Fruit fly (Drosophila melanogaster) whole organism, embryonic: ENCODE data around the gene Tpr2.

Source experiments
- ATbp ChIP-seq: fragments of 200-800 bp; sonication (Bioruptor generic); optimal IDR thresholded peaks from 2 replicates; lab custom pipeline; 2017; ENCODE audit warnings: missing biosample characterization, mild to moderate bottlenecking, missing genetic modification characterization, missing genetic modification reagents
- Adf1 ChIP-seq: fragments of 200-800 bp; sonication (Bioruptor generic); IDR thresholded peaks from 2 replicates; pipeline ENCODE4 v1.3.6; 2022; ENCODE audit warnings: missing biosample characterization, missing genetic modification characterization
- Atf6 ChIP-seq: fragments of 200-800 bp; sonication (Bioruptor generic); IDR thresholded peaks from 2 replicates; pipeline ENCODE4 v1.3.6; 2022; ENCODE audit warnings: missing biosample characterization, missing genetic modification characterization
- Blimp-1 ChIP-seq: fragments of 200-800 bp; sonication (Bioruptor generic); optimal IDR thresholded peaks from 3 replicates; lab custom pipeline; 2018; ENCODE audit warnings: missing biosample characterization, missing genetic modification characterization, mild to moderate bottlenecking, moderate library complexity, missing genetic modification reagents
- CG10274 ChIP-seq: fragments of 200-800 bp; sonication (Bioruptor generic); optimal IDR thresholded peaks from 3 replicates; lab custom pipeline; 2017; ENCODE audit warnings: missing biosample characterization, mild to moderate bottlenecking, missing genetic modification characterization
- CG10321 ChIP-seq: fragments of 200-800 bp; sonication (Bioruptor generic); IDR thresholded peaks from 2 replicates; pipeline ENCODE4 v1.3.6; 2022; ENCODE audit warnings: missing biosample characterization, missing genetic modification characterization
- CG11695 ChIP-seq: fragments of 200-800 bp; sonication (Bioruptor generic); IDR thresholded peaks from 3 replicates; pipeline ENCODE4 v1.3.6; 2022; ENCODE audit warnings: missing biosample characterization, missing genetic modification characterization
- CG12104 ChIP-seq: fragments of 200-800 bp; sonication (Bioruptor generic); optimal IDR thresholded peaks from 3 replicates; lab custom pipeline; 2016; ENCODE audit warnings: missing biosample characterization, missing genetic modification characterization
- CG12391 ChIP-seq: fragments of 200-800 bp; sonication (Bioruptor generic); optimal IDR thresholded peaks from 3 replicates; lab custom pipeline; 2018; ENCODE audit warnings: missing biosample characterization, mild to moderate bottlenecking, missing genetic modification characterization, moderate library complexity
- CG13296 ChIP-seq: fragments of 200-800 bp; sonication (Bioruptor generic); optimal IDR thresholded peaks from 3 replicates; lab custom pipeline; 2018; ENCODE audit warnings: missing biosample characterization, mild to moderate bottlenecking, missing genetic modification characterization
- CG16815 ChIP-seq: fragments of 200-800 bp; sonication (Bioruptor generic); optimal IDR thresholded peaks from 3 replicates; lab custom pipeline; 2017; ENCODE audit warnings: missing biosample characterization, mild to moderate bottlenecking, missing genetic modification characterization
- CG18262 ChIP-seq: fragments of 200-800 bp; optimal IDR thresholded peaks from 3 replicates; lab custom pipeline; 2019; ENCODE audit warnings: missing biosample characterization, mild to moderate bottlenecking, missing genetic modification characterization, moderate library complexity
- CG1832 ChIP-seq: fragments of 200-800 bp; sonication (Bioruptor generic); optimal IDR thresholded peaks from 2 replicates; lab custom pipeline; 2017; ENCODE audit warnings: missing biosample characterization, mild to moderate bottlenecking, missing genetic modification characterization, inconsistent platforms
- CG18764 ChIP-seq: fragments of 200-800 bp; sonication (Bioruptor generic); optimal IDR thresholded peaks from 3 replicates; lab custom pipeline; 2016; ENCODE audit warnings: missing biosample characterization, missing genetic modification characterization
- CG2199 ChIP-seq: fragments of 200-800 bp; sonication (Bioruptor generic); IDR thresholded peaks from 3 replicates; pipeline ENCODE4 v1.3.6; 2022; ENCODE audit warnings: missing biosample characterization, missing genetic modification characterization
- CG2889 ChIP-seq: fragments of 200-800 bp; sonication (Bioruptor generic); IDR thresholded peaks from 3 replicates; pipeline ENCODE4 v1.3.6; 2022; ENCODE audit warnings: missing biosample characterization, missing genetic modification characterization
- CG31224 ChIP-seq: fragments of 200-800 bp; sonication (Bioruptor generic); IDR thresholded peaks from 2 replicates; pipeline ENCODE4 v1.3.6; 2022; ENCODE audit warnings: missing biosample characterization, missing genetic modification characterization
- CG34376 ChIP-seq: fragments of 200-800 bp; sonication (Bioruptor generic); optimal IDR thresholded peaks from 2 replicates; lab custom pipeline; 2018; ENCODE audit warnings: missing biosample characterization, mild to moderate bottlenecking, missing genetic modification characterization
- CG3838 ChIP-seq: fragments of 200-800 bp; sonication (Bioruptor generic); optimal IDR thresholded peaks from 3 replicates; lab custom pipeline; 2016; ENCODE audit warnings: missing biosample characterization, missing genetic modification characterization
- CG8089 ChIP-seq: fragments of 200-800 bp; sonication (Bioruptor generic); optimal IDR thresholded peaks from 3 replicates; lab custom pipeline; 2016; ENCODE audit warnings: missing biosample characterization, missing genetic modification characterization
- CG9437 ChIP-seq: fragments of 200-800 bp; sonication (Bioruptor generic); optimal IDR thresholded peaks from 2 replicates; lab custom pipeline; 2018; ENCODE audit warnings: missing biosample characterization, mild to moderate bottlenecking, missing genetic modification characterization
- Deaf1 ChIP-seq: fragments of 200-800 bp; optimal IDR thresholded peaks from 3 replicates; lab custom pipeline; 2019; ENCODE audit warnings: missing biosample characterization, mild to moderate bottlenecking, missing genetic modification characterization, moderate library complexity
- Drgx ChIP-seq: fragments of 200-800 bp; sonication (Bioruptor generic); IDR thresholded peaks from 2 replicates; pipeline ENCODE4 v1.3.6; 2022; ENCODE audit warnings: missing biosample characterization, missing genetic modification characterization
- Hr78 ChIP-seq, 2 experiments: fragments of 200-800 bp in 1 of 2; fragments of >200 bp in 1 of 2; sonication (Bioruptor generic) in 1 of 2; optimal IDR thresholded peaks; 2 replicates each; lab custom pipeline; 2017 to 2019; ENCODE audit warnings: missing biosample characterization in 2 of 2, missing genetic modification characterization in 2 of 2, mild to moderate bottlenecking in 1 of 2, moderate library complexity in 1 of 2
- Med ChIP-seq: fragments of 200-800 bp; sonication (Bioruptor generic); peaks from one replicate; lab custom pipeline; 2016; ENCODE audit warnings: missing biosample characterization, missing genetic modification characterization, mild to moderate bottlenecking, inconsistent platforms, moderate library complexity
- Mrtf ChIP-seq: fragments of 200-800 bp; sonication (Bioruptor generic); IDR thresholded peaks from 3 replicates; pipeline ENCODE4 v1.3.6; 2022; ENCODE audit warnings: missing biosample characterization, missing genetic modification characterization
- Neu2 ChIP-seq: fragments of 200-800 bp; sonication (Bioruptor generic); optimal IDR thresholded peaks from 3 replicates; lab custom pipeline; 2016; ENCODE audit warnings: missing biosample characterization, missing genetic modification characterization, borderline replicate concordance
- Pdp1 ChIP-seq, 2 experiments: fragments of 200-800 bp; sonication (Bioruptor generic); optimal IDR thresholded peaks; 3 replicates each; lab custom pipeline; 2016; ENCODE audit warnings: missing biosample characterization in 2 of 2, missing genetic modification characterization in 2 of 2, mild to moderate bottlenecking in 1 of 2, moderate library complexity in 1 of 2
- TFAM ChIP-seq: fragments of 200-800 bp; sonication (Bioruptor generic); optimal IDR thresholded peaks from 2 replicates; lab custom pipeline; 2017; ENCODE audit warnings: missing biosample characterization, missing genetic modification characterization, inconsistent platforms
- abd-A ChIP-seq: fragments of 200-800 bp; sonication (Bioruptor generic); optimal IDR thresholded peaks from 3 replicates; lab custom pipeline; 2019; ENCODE audit warnings: missing biosample characterization, mild to moderate bottlenecking, missing genetic modification characterization, moderate library complexity
- btn ChIP-seq: fragments of 200-800 bp; sonication (Bioruptor generic); optimal IDR thresholded peaks from 2 replicates; lab custom pipeline; 2016; ENCODE audit warnings: missing biosample characterization, missing genetic modification characterization
- chinmo ChIP-seq: fragments of 200-800 bp; sonication (Bioruptor generic); IDR thresholded peaks from 4 replicates; pipeline ENCODE4 v1.3.6; 2022; ENCODE audit warnings: missing biosample characterization, missing genetic modification characterization; ENCODE audit not compliant: partially characterized antibody
- chn ChIP-seq: fragments of 200-800 bp; sonication (Bioruptor generic); optimal IDR thresholded peaks from 2 replicates; lab custom pipeline; 2016; ENCODE audit warnings: missing biosample characterization, missing genetic modification characterization
- dimm ChIP-seq: fragments of 200-800 bp; sonication (Bioruptor generic); IDR thresholded peaks from 2 replicates; pipeline ENCODE4 v1.3.6; 2022; ENCODE audit warnings: missing biosample characterization, missing genetic modification characterization
- dmrt11E ChIP-seq: fragments of 200-800 bp; sonication (Bioruptor generic); optimal IDR thresholded peaks from 3 replicates; lab custom pipeline; 2018; ENCODE audit warnings: missing biosample characterization, mild to moderate bottlenecking, missing genetic modification characterization, moderate library complexity
- eve ChIP-seq, 2 experiments: fragments of >200 bp; optimal IDR thresholded peaks; 2 replicates each; lab custom pipeline; 2017; ENCODE audit warnings: missing biosample characterization in 2 of 2, missing genetic modification characterization in 2 of 2
- fd3F ChIP-seq: fragments of 200-800 bp; sonication (Bioruptor generic); optimal IDR thresholded peaks from 2 replicates; lab custom pipeline; 2018; ENCODE audit warnings: missing biosample characterization, mild to moderate bottlenecking, missing genetic modification characterization, moderate library complexity
- grn ChIP-seq: fragments of 200-800 bp; sonication (Bioruptor generic); optimal IDR thresholded peaks from 3 replicates; lab custom pipeline; 2017; ENCODE audit warnings: missing biosample characterization, missing genetic modification characterization
- kah ChIP-seq: fragments of 200-800 bp; sonication (Bioruptor generic); optimal IDR thresholded peaks from 2 replicates; lab custom pipeline; 2018; ENCODE audit warnings: missing biosample characterization, mild to moderate bottlenecking, missing genetic modification characterization
- lab ChIP-seq: fragments of 200-800 bp; sonication (Bioruptor generic); optimal IDR thresholded peaks from 3 replicates; lab custom pipeline; 2017; ENCODE audit warnings: missing biosample characterization, missing genetic modification characterization, mild to moderate bottlenecking, moderate library complexity, missing genetic modification reagents
- mam ChIP-seq: fragments of 200-800 bp; sonication (Bioruptor generic); optimal IDR thresholded peaks from 3 replicates; lab custom pipeline; 2016; ENCODE audit warnings: missing biosample characterization, missing genetic modification characterization
- nom ChIP-seq: fragments of 200-800 bp; sonication (Bioruptor generic); optimal IDR thresholded peaks from 2 replicates; lab custom pipeline; 2017; ENCODE audit warnings: missing biosample characterization, missing genetic modification characterization, mild to moderate bottlenecking, moderate library complexity, missing genetic modification reagents
- org-1 ChIP-seq: fragments of 200-800 bp; sonication (Bioruptor generic); optimal IDR thresholded peaks from 2 replicates; lab custom pipeline; 2017; ENCODE audit warnings: missing biosample characterization, missing genetic modification characterization
- otp ChIP-seq: fragments of 200-800 bp; sonication (Bioruptor generic); IDR thresholded peaks from 3 replicates; pipeline ENCODE4, ENCODE4 v1.3.6; 2022; ENCODE audit warnings: missing biosample characterization, missing genetic modification characterization
- sens ChIP-seq: fragments of 200-800 bp; sonication (Bioruptor generic); peaks from one replicate; lab custom pipeline; 2016; ENCODE audit warnings: missing biosample characterization, missing genetic modification characterization
- stc ChIP-seq: fragments of 200-800 bp; sonication (Bioruptor generic); IDR thresholded peaks from 2 replicates; pipeline ENCODE4 v1.3.6; 2022; ENCODE audit warnings: missing biosample characterization, missing genetic modification characterization
- sug ChIP-seq: fragments of 200-800 bp; optimal IDR thresholded peaks from 2 replicates; lab custom pipeline; 2019; ENCODE audit warnings: missing biosample characterization, mild to moderate bottlenecking, missing genetic modification characterization, moderate library complexity
- trh ChIP-seq: fragments of 200-800 bp; sonication (Bioruptor generic); optimal IDR thresholded peaks from 2 replicates; lab custom pipeline; 2016; ENCODE audit warnings: missing biosample characterization, missing genetic modification characterization
- yki ChIP-seq: fragments of >200 bp; optimal IDR thresholded peaks from 3 replicates; lab custom pipeline; 2018

Tpr2 gene

DNA sequence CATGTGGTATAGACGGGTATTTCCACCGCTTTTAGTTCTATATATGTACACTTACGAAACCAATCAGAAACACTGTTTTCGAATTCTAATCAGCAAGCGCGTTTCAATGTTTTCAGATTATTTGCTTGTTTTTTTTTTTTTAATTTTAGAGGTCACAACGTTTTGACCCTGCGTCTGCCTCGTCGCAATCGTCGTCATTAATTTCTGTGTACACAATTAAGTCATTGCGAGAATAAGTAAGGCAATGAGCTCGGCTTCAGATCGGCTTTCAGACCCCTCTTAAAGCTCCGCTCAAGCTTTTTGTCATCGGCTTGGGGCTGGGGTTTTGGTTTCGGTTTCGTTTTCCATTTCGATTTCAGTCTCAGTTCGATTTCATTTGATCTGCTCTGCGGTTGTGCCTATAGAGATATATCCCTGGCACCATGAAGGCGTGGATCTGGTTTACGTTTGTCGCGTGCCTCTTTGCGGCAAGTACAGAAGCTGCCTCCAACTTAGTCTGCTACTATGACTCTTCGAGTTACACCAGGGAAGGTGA lies 44.3 kb upstream of the Tpr2 start, which contains the start of gene Idgf2:
Gene Idgf2 (plus strand): TSS at position 356 of the 535 bp plus-strand sequence.
- TF ChIP-seq otp (GFP tag; lab: Robert Waterston, UW), result no peak
- TF ChIP-seq org-1, result no peak
- TF ChIP-seq dmrt11E, result no peak
- no peak for TF ChIP-seq yki
- peak; percentile 61 for TF ChIP-seq CG34376
- TF ChIP-seq Pdp1 (GFP tag; optimal IDR thresholded peaks at IDR 0.05; lab: Kevin White, UChicago), result peak in 1 of 2 experiments; percentile 23
- TF ChIP-seq CG3838 (GFP tag; lab: Kevin White, UChicago), result no peak
- peak; percentile 69 for TF ChIP-seq Deaf1 (tag; lab: Kevin White, UChicago)
- no peak for TF ChIP-seq CG16815 (GFP tag; lab: Kevin White, UChicago)
- no peak for TF ChIP-seq CG18262
- 0 out of 4 replicates have a peak, but pooled peaks have one; percentile 49 for TF ChIP-seq chinmo (GFP tag; lab: Robert Waterston, UW)
- peak in 1 of 2 experiments; percentile 30 for TF ChIP-seq Hr78 (GFP tag; optimal IDR thresholded peaks at IDR 0.05; lab: Kevin White, UChicago)
- TF ChIP-seq Blimp-1, result peak; percentile 60
- no peak for TF ChIP-seq CG18764 (GFP tag; lab: Kevin White, UChicago)
- TF ChIP-seq CG10274 (GFP tag; lab: Kevin White, UChicago), result no peak
- peak; percentile 34 for TF ChIP-seq sug (tag; lab: Kevin White, UChicago)
- peak; percentile 30 for TF ChIP-seq Med (GFP tag; lab: Kevin White, UChicago)
- TF ChIP-seq CG1832 (GFP tag; lab: Kevin White, UChicago), result no peak
- no peak for TF ChIP-seq dimm
- TF ChIP-seq ATbp, result no peak
- TF ChIP-seq CG13296 (GFP tag; lab: Kevin White, UChicago), result no peak
- TF ChIP-seq lab (GFP tag; lab: Kevin White, UChicago), result no peak
- no peak for TF ChIP-seq TFAM
- no peak for TF ChIP-seq Atf6 (GFP tag; lab: Robert Waterston, UW)
- no peak for TF ChIP-seq mam (GFP tag; lab: Kevin White, UChicago)
- TF ChIP-seq CG9437, result no peak

DNA sequence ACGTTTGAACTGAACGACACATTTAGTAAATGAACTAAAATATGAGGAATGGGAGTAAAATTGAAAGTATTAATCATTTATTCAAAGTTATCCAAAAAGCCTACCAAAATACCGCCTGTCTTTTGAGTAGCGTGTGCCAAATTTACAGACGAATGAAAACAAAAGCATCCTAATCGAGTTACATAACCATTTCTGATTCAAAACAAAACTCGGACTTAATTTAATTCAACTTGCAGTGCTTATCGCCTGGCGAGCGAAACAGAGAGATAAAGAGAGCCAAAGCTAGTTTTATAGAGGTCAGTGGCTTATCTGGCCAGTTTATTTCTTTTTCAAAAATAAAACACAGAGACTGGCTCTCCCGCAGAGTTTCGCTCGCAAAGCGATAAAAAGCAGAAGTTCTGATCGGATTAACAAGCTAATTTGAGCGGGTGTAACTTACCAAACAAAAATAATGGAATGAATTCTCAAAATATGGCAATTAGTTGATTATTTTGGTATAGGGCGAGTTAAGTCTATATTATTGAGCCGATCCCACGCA lies 43.4 kb upstream of the Tpr2 start:
- no peak for TF ChIP-seq Drgx (GFP tag; lab: Robert Waterston, UW)
- TF ChIP-seq chn (GFP tag; lab: Kevin White, UChicago), result no peak
- no peak for TF ChIP-seq CG10321 (GFP tag; lab: Robert Waterston, UW)
- TF ChIP-seq Neu2 (GFP tag; lab: Kevin White, UChicago), result no peak
- TF ChIP-seq fd3F (GFP tag; lab: Kevin White, UChicago), result no peak
- peak in 1 of 2 experiments; percentile 95 for TF ChIP-seq Pdp1 (GFP tag; optimal IDR thresholded peaks at IDR 0.05; lab: Kevin White, UChicago)
- TF ChIP-seq grn (GFP tag; lab: Kevin White, UChicago), result peak; percentile 8
- no peak for TF ChIP-seq trh (GFP tag; lab: Kevin White, UChicago)
- no peak for TF ChIP-seq kah (GFP tag; lab: Kevin White, UChicago)
- TF ChIP-seq CG2889 (GFP tag; lab: Robert Waterston, UW), result no peak
- no peak for TF ChIP-seq CG12104 (GFP tag; lab: Kevin White, UChicago)
- no peak for TF ChIP-seq CG2199 (GFP tag; lab: Robert Waterston, UW)
- TF ChIP-seq sens (GFP tag; lab: Kevin White, UChicago), result peak; percentile 28
- TF ChIP-seq nom, result peak; percentile 65
- peak; percentile 4 for TF ChIP-seq abd-A (tag; lab: Kevin White, UChicago)
- no peak for TF ChIP-seq Mrtf
- no peak for TF ChIP-seq TFAM
- no peak for TF ChIP-seq stc
- peak; percentile 79; the same call in 1 of the 4 replicates for TF ChIP-seq chinmo (GFP tag; lab: Robert Waterston, UW)
- TF ChIP-seq CG31224 (GFP tag; lab: Robert Waterston, UW), result no peak
- no peak for TF ChIP-seq Adf1 (GFP tag; lab: Robert Waterston, UW)
- TF ChIP-seq CG34376, result peak; percentile 45
- TF ChIP-seq sug (tag; lab: Kevin White, UChicago), result peak; percentile 92
- TF ChIP-seq CG12391, result no peak
- no peak for TF ChIP-seq CG13296 (GFP tag; lab: Kevin White, UChicago)
- TF ChIP-seq CG8089 (GFP tag; lab: Kevin White, UChicago), result no peak
- TF ChIP-seq eve (GFP tag; optimal IDR thresholded peaks at IDR 0.05; lab: Kevin White, UChicago), result peak in 1 of 2 experiments; percentile 22
- TF ChIP-seq CG11695, result no peak
- TF ChIP-seq btn, result no peak
